Worm (Caenorhabditis elegans) whole organism, young adult: ENCODE results near the gene ttr-37.

Experiments used
- B0261.1 ChIP-seq: sonication (generic microtip); optimal IDR thresholded peaks from 2 replicates; lab custom pipeline; 2016; ENCODE audit warnings: mild to moderate bottlenecking, missing genetic modification characterization, moderate library complexity, missing compliant biosample characterization
- C17E4.6 ChIP-seq: fragments of 200-800 bp; sonication (Bioruptor generic); IDR thresholded peaks from 2 replicates; pipeline ENCODE4 v1.3.6; 2022; ENCODE audit warnings: missing genetic modification reagents, missing genetic modification characterization, missing compliant biosample characterization
- F10E7.11 ChIP-seq: sonication (generic microtip); optimal IDR thresholded peaks from 2 replicates; lab custom pipeline; 2017; ENCODE audit warnings: mild to moderate bottlenecking, missing genetic modification characterization, moderate library complexity, missing compliant biosample characterization
- F49E8.2 ChIP-seq: sonication (generic microtip); optimal IDR thresholded peaks from 3 replicates; lab custom pipeline; 2017; ENCODE audit warnings: missing genetic modification characterization, mild to moderate bottlenecking, missing compliant biosample characterization, antibody characterized with exemption, moderate library complexity; ENCODE audit not compliant: insufficient read depth
- F57A8.1 ChIP-seq: fragments of 200-800 bp; sonication (Bioruptor generic); optimal IDR thresholded peaks from 2 replicates; lab custom pipeline; 2018; ENCODE audit warnings: mild to moderate bottlenecking, missing genetic modification characterization, moderate library complexity, missing compliant biosample characterization
- Y56A3A.18 ChIP-seq: fragments of 200-800 bp; sonication (Bioruptor generic); IDR thresholded peaks from 2 replicates; pipeline ENCODE4 v1.3.6; 2022; ENCODE audit warnings: missing genetic modification reagents, missing genetic modification characterization, missing compliant biosample characterization
- Y67H2A.10 ChIP-seq: fragments of 200-800 bp; sonication (Bioruptor generic); conservative IDR thresholded peaks from 2 replicates; pipeline ENCODE4 v1.3.6; 2022; ENCODE audit warnings: missing genetic modification reagents, missing genetic modification characterization, missing compliant biosample characterization
- Y95B8A.8 ChIP-seq: fragments of 200-800 bp; sonication (Bioruptor generic); IDR thresholded peaks from 2 replicates; pipeline ENCODE4 v1.3.6; 2022; ENCODE audit warnings: missing genetic modification reagents, missing genetic modification characterization, missing compliant biosample characterization
- ZK185.1 ChIP-seq: sonication (generic microtip); optimal IDR thresholded peaks from 2 replicates; lab custom pipeline; 2016; ENCODE audit warnings: mild to moderate bottlenecking, missing genetic modification characterization, missing compliant biosample characterization; ENCODE audit not compliant: poor library complexity, severe bottlenecking
- aptf-2 ChIP-seq: fragments of 200-800 bp; sonication (Bioruptor generic); conservative IDR thresholded peaks from 2 replicates; pipeline ENCODE4 v1.3.6; 2022; ENCODE audit warnings: missing genetic modification reagents, missing genetic modification characterization, missing compliant biosample characterization
- cebp-1 ChIP-seq, 2 experiments: fragments of 200-800 bp in 1 of 2; sonication (Bioruptor generic) in 1 of 2; sonication (generic microtip) in 1 of 2; IDR thresholded peaks in 1 of 2; optimal IDR thresholded peaks in 1 of 2; 2 replicates each; pipeline versions ENCODE4 v1.3.6 to Lab custom; 2017 to 2022; ENCODE audit warnings: missing compliant biosample characterization in 2 of 2, missing genetic modification characterization in 2 of 2, mild to moderate bottlenecking in 1 of 2, missing genetic modification reagents in 1 of 2, moderate library complexity in 1 of 2
- cebp-2 ChIP-seq: fragments of 200-800 bp; sonication (Bioruptor generic); IDR thresholded peaks from 2 replicates; pipeline ENCODE4 v1.3.6; 2022; ENCODE audit warnings: missing genetic modification characterization, missing compliant biosample characterization
- ceh-91 ChIP-seq: fragments of 200-800 bp; sonication (Bioruptor generic); IDR thresholded peaks from 2 replicates; pipeline ENCODE4 v1.3.6; 2022; ENCODE audit warnings: missing genetic modification reagents, missing genetic modification characterization, missing compliant biosample characterization
- fkh-3 ChIP-seq: sonication (generic microtip); optimal IDR thresholded peaks from 2 replicates; lab custom pipeline; 2016; ENCODE audit warnings: mild to moderate bottlenecking, missing genetic modification characterization, missing compliant biosample characterization
- hmg-1.2 ChIP-seq: fragments of 200-800 bp; sonication (Bioruptor generic); IDR thresholded peaks from 2 replicates; pipeline ENCODE4 v1.3.6; 2022; ENCODE audit warnings: missing genetic modification reagents, missing genetic modification characterization, missing compliant biosample characterization
- hmg-20 ChIP-seq: fragments of 200-800 bp; sonication (Bioruptor generic); IDR thresholded peaks from 2 replicates; pipeline ENCODE4 v1.3.6; 2022; ENCODE audit warnings: missing genetic modification reagents, missing genetic modification characterization, missing compliant biosample characterization
- lag-1 ChIP-seq: fragments of 200-800 bp; sonication (Bioruptor generic); IDR thresholded peaks from 2 replicates; pipeline ENCODE4 v1.3.6; 2022; ENCODE audit warnings: missing genetic modification reagents, missing genetic modification characterization, missing compliant biosample characterization
- lin-35 ChIP-seq, 3 experiments: fragments of 150-350 bp in 2 of 3; sonication (generic microtip) in 1 of 3; optimal IDR thresholded peaks; 2 replicates each; lab custom pipeline; 2014 to 2018; ENCODE audit warnings: missing biosample characterization in 3 of 3, missing genetic modification characterization in 3 of 3, missing genetic modification reagents in 3 of 3
- lin-40 ChIP-seq: sonication (generic microtip); optimal IDR thresholded peaks from 2 replicates; lab custom pipeline; 2016; ENCODE audit warnings: missing genetic modification characterization, mild to moderate bottlenecking, missing compliant biosample characterization, missing genotype, missing genetic modification reagents
- lin-54 ChIP-seq: fragments of 200-800 bp; sonication (Bioruptor generic); optimal IDR thresholded peaks from 2 replicates; lab custom pipeline; 2018; ENCODE audit warnings: mild to moderate bottlenecking, missing genetic modification characterization, missing compliant biosample characterization
- lsy-27 ChIP-seq: sonication (generic microtip); optimal IDR thresholded peaks from 2 replicates; lab custom pipeline; 2017; ENCODE audit warnings: missing genetic modification characterization, mild to moderate bottlenecking, missing compliant biosample characterization, antibody characterized with exemption, missing genotype, borderline replicate concordance; ENCODE audit not compliant: insufficient read depth
- mxl-1 ChIP-seq: sonication (generic microtip); optimal IDR thresholded peaks from 2 replicates; lab custom pipeline; 2016; ENCODE audit warnings: missing genetic modification characterization, missing compliant biosample characterization
- nfya-2 ChIP-seq: fragments of 200-800 bp; sonication (Bioruptor generic); IDR thresholded peaks from 2 replicates; pipeline ENCODE4 v1.3.6; 2022; ENCODE audit warnings: missing genetic modification reagents, missing genetic modification characterization, missing compliant biosample characterization
- nhr-80 ChIP-seq: sonication (generic microtip); optimal IDR thresholded peaks from 2 replicates; lab custom pipeline; 2016; ENCODE audit warnings: missing genetic modification characterization, missing compliant biosample characterization
- rcor-1 ChIP-seq: fragments of 200-800 bp; sonication (Bioruptor generic); IDR thresholded peaks from 2 replicates; pipeline ENCODE4 v1.3.6; 2022; ENCODE audit warnings: missing genetic modification reagents, missing genetic modification characterization, missing compliant biosample characterization
- sdz-38 ChIP-seq: sonication (generic microtip); optimal IDR thresholded peaks from 2 replicates; lab custom pipeline; 2016; ENCODE audit warnings: missing genotype, missing genetic modification characterization, missing compliant biosample characterization
- snpc-4 ChIP-seq, 5 experiments: fragments of 150-350 bp in 1 of 5; sonication (generic microtip) in 4 of 5; optimal IDR thresholded peaks; 2 replicates each; lab custom pipeline; 2014 to 2018; ENCODE audit warnings: missing genetic modification characterization in 5 of 5, missing biosample characterization in 3 of 5, antibody characterized with exemption in 2 of 5, mild to moderate bottlenecking in 2 of 5, missing compliant biosample characterization in 2 of 5, missing genotype in 2 of 5, moderate library complexity in 2 of 5, missing genetic modification reagents in 1 of 5
- sptf-2 ChIP-seq: fragments of 200-800 bp; sonication (Bioruptor generic); optimal IDR thresholded peaks from 2 replicates; lab custom pipeline; 2018; ENCODE audit warnings: mild to moderate bottlenecking, missing genetic modification characterization, missing compliant biosample characterization
- unc-62 ChIP-seq: fragments of 150-350 bp; optimal IDR thresholded peaks from 2 replicates; lab custom pipeline; 2014; ENCODE audit warnings: missing biosample characterization, missing genetic modification reagents, missing genetic modification characterization
- zfh-2 ChIP-seq: fragments of 200-800 bp; sonication (Bioruptor generic); conservative IDR thresholded peaks from 2 replicates; pipeline ENCODE4 v1.3.6; 2022; ENCODE audit warnings: missing genetic modification reagents, missing genetic modification characterization, missing compliant biosample characterization
- ztf-25 ChIP-seq: fragments of 200-800 bp; sonication (Bioruptor generic); IDR thresholded peaks from 2 replicates; pipeline ENCODE4 v1.3.6; 2022; ENCODE audit warnings: missing genetic modification reagents, missing genetic modification characterization, missing compliant biosample characterization
- ztf-28 ChIP-seq: fragments of 200-800 bp; sonication (Bioruptor generic); IDR thresholded peaks from 2 replicates; pipeline ENCODE4 v1.3.6; 2022; ENCODE audit warnings: missing genetic modification reagents, missing genetic modification characterization, missing compliant biosample characterization

Gene ttr-37

ce11 chrX:1375071-1375470, 38.1 kb upstream of the ttr-37 start (continued):
- TF ChIP-seq ztf-28 (GFP tag; lab: Robert Waterston, UW) (peak; percentile 82; the same call in 1 of the 2 replicates), ceh-91 (GFP tag; lab: Robert Waterston, UW) (peak; percentile 85), ztf-25 (GFP tag; lab: Robert Waterston, UW) (peak; percentile 97), Y95B8A.8 (GFP tag; lab: Robert Waterston, UW) (peak; percentile 99), lag-1 (GFP tag; lab: Robert Waterston, UW) (peak; percentile 93), hmg-20 (peak; percentile 31; the same call in 1 of the 2 replicates), rcor-1 (peak; percentile 99), cebp-2 (GFP tag; lab: Robert Waterston, UW) (peak; percentile 93), nfya-2 (GFP tag; lab: Robert Waterston, UW) (peak; percentile 95), Y67H2A.10 (peak; percentile 94)
- TF ChIP-seq, all 124 proteins: peak for 46; not testable (repeated sequence) for 78

- TF ChIP-seq F49E8.2 (tag; lab: Kevin White, UChicago): no peak
- peak; percentile 29; the same call in 1 of the 2 replicates for TF ChIP-seq hmg-1.2 (GFP tag; lab: Robert Waterston, UW)
- TF ChIP-seq C17E4.6 (GFP tag; lab: Robert Waterston, UW): no peak
- TF ChIP-seq unc-62 (GFP tag; lab: Kevin White, UChicago): no peak
- no peak for TF ChIP-seq Y56A3A.18 (GFP tag; lab: Robert Waterston, UW)
- no peak for TF ChIP-seq mxl-1 (tag; lab: Kevin White, UChicago)
- no peak for TF ChIP-seq ZK185.1 (tag; lab: Kevin White, UChicago)
- TF ChIP-seq F57A8.1 (GFP tag; lab: Kevin White, UChicago): no peak
- TF ChIP-seq sptf-2 (GFP tag; lab: Kevin White, UChicago): no peak
- no peak for TF ChIP-seq cebp-1 (GFP tag; IDR thresholded peaks at IDR 0.05; lab: Robert Waterston, UW)
- TF ChIP-seq cebp-1 (tag; optimal IDR thresholded peaks at IDR 0.05; lab: Kevin White, UChicago): no peak
- peak; percentile 63 for TF ChIP-seq zfh-2 (GFP tag; lab: Robert Waterston, UW)
- TF ChIP-seq lsy-27 (tag; lab: Kevin White, UChicago): no peak
- no peak for TF ChIP-seq lag-1 (GFP tag; lab: Robert Waterston, UW)
- no peak for TF ChIP-seq lin-40
- TF ChIP-seq snpc-4 (GFP tag; optimal IDR thresholded peaks at IDR 0.05; lab: Kevin White, UChicago): no peak
- peak in 2 of 4 experiments; percentile 83 to 89 for TF ChIP-seq snpc-4 (tag; optimal IDR thresholded peaks at IDR 0.05; lab: Kevin White, UChicago)
- no peak for TF ChIP-seq F10E7.11 (tag; lab: Kevin White, UChicago)
- no peak for TF ChIP-seq aptf-2 (GFP tag; lab: Robert Waterston, UW)
- no peak for TF ChIP-seq sdz-38 (tag; lab: Kevin White, UChicago)
- no peak for TF ChIP-seq lin-54 (GFP tag; lab: Kevin White, UChicago)
- TF ChIP-seq lin-35 (GFP tag; optimal IDR thresholded peaks at IDR 0.05; lab: Kevin White, UChicago): no peak
- no peak for TF ChIP-seq fkh-3
These were observed 35.5 kb upstream of the ttr-37 start for ce11 chrX:1372464-1372863.

ce11 chrX:1371688-1372087, 34.7 kb upstream of the ttr-37 start, which contains the start of gene fbxa-190:
Gene fbxa-190 (plus strand): TSS chrX:1372012.
- TF ChIP-seq nhr-80 (peak; percentile 51), B0261.1 (no peak)
- TF ChIP-seq, all 124 proteins: peak for 1
